Worm (Caenorhabditis elegans) whole organism, L3 larva: Measurements from ENCODE around the gene srh-171.

ENCODE experiments used
- R02D3.7 ChIP-seq: fragments of 150-350 bp; optimal IDR thresholded peaks from 2 replicates; lab custom pipeline; 2014; ENCODE audit warnings: missing biosample characterization, missing genetic modification characterization
- ZK546.5 ChIP-seq: sonication (generic microtip); optimal IDR thresholded peaks from 2 replicates; lab custom pipeline; 2017; ENCODE audit warnings: missing biosample characterization, missing genetic modification characterization
- aly-2 ChIP-seq: fragments of 150-350 bp; optimal IDR thresholded peaks from 2 replicates; lab custom pipeline; 2014; ENCODE audit warnings: missing biosample characterization, missing genetic modification characterization
- ceh-82 ChIP-seq: fragments of 150-350 bp; optimal IDR thresholded peaks from 2 replicates; lab custom pipeline; 2014; ENCODE audit warnings: missing biosample characterization, missing genetic modification characterization
- ceh-9 ChIP-seq: sonication (generic microtip); optimal IDR thresholded peaks from 2 replicates; lab custom pipeline; 2018; ENCODE audit warnings: missing biosample characterization, missing genetic modification characterization
- egl-27 ChIP-seq: sonication (generic microtip); optimal IDR thresholded peaks from 4 replicates; lab custom pipeline; 2017; ENCODE audit warnings: missing biosample characterization, missing genetic modification reagents, missing genetic modification characterization
- egl-5 ChIP-seq: fragments of 150-350 bp; optimal IDR thresholded peaks from 2 replicates; lab custom pipeline; 2017; ENCODE audit warnings: missing biosample characterization, missing genetic modification reagents, missing genetic modification characterization, inconsistent platforms
- elt-1 ChIP-seq: fragments of 150-350 bp; optimal IDR thresholded peaks from 2 replicates; lab custom pipeline; 2014; ENCODE audit warnings: missing biosample characterization, missing genetic modification characterization
- elt-2 ChIP-seq: sonication (generic microtip); optimal IDR thresholded peaks from 2 replicates; lab custom pipeline; 2016; ENCODE audit warnings: missing genetic modification reagents, mild to moderate bottlenecking, missing genetic modification characterization, missing compliant biosample characterization
- eor-1 ChIP-seq, 2 experiments: fragments of 150-350 bp; optimal IDR thresholded peaks; 2 replicates each; lab custom pipeline; 2014 to 2018; ENCODE audit warnings: missing biosample characterization in 2 of 2, missing genetic modification characterization in 2 of 2
- fkh-2 ChIP-seq: fragments of 150-350 bp; optimal IDR thresholded peaks from 2 replicates; lab custom pipeline; 2014; ENCODE audit warnings: missing biosample characterization, missing genetic modification reagents, missing genetic modification characterization
- fos-1 ChIP-seq: fragments of 150-350 bp; optimal IDR thresholded peaks from 2 replicates; lab custom pipeline; 2014; ENCODE audit warnings: missing biosample characterization, missing genetic modification characterization
- jun-1 ChIP-seq: fragments of 150-350 bp; optimal IDR thresholded peaks from 2 replicates; lab custom pipeline; 2014; ENCODE audit warnings: missing biosample characterization, missing genetic modification reagents, missing genetic modification characterization
- lin-39 ChIP-seq: fragments of 150-350 bp; optimal IDR thresholded peaks from 2 replicates; lab custom pipeline; 2018; ENCODE audit warnings: missing biosample characterization, missing genetic modification reagents, missing genetic modification characterization
- lsy-12 ChIP-seq: sonication (generic microtip); optimal IDR thresholded peaks from 2 replicates; lab custom pipeline; 2016; ENCODE audit warnings: mild to moderate bottlenecking, missing genetic modification characterization, missing compliant biosample characterization
- mdl-1 ChIP-seq: fragments of 150-350 bp; optimal IDR thresholded peaks from 2 replicates; lab custom pipeline; 2014; ENCODE audit warnings: missing biosample characterization, missing genetic modification characterization
- nfya-1 ChIP-seq: sonication (generic microtip); optimal IDR thresholded peaks from 2 replicates; lab custom pipeline; 2017; ENCODE audit warnings: missing genetic modification characterization, mild to moderate bottlenecking, missing compliant biosample characterization, antibody characterized with exemption, moderate library complexity; ENCODE audit not compliant: insufficient read depth
- nhr-11 ChIP-seq: fragments of 150-350 bp; optimal IDR thresholded peaks from 2 replicates; lab custom pipeline; 2014; ENCODE audit warnings: missing biosample characterization, missing genetic modification characterization
- nhr-12 ChIP-seq: fragments of 150-350 bp; optimal IDR thresholded peaks from 2 replicates; lab custom pipeline; 2014; ENCODE audit warnings: missing biosample characterization, missing genetic modification characterization
- nhr-237 ChIP-seq: fragments of 150-350 bp; optimal IDR thresholded peaks from 2 replicates; lab custom pipeline; 2014; ENCODE audit warnings: missing biosample characterization, missing genetic modification characterization
- nhr-25 ChIP-seq: sonication (generic microtip); optimal IDR thresholded peaks from 2 replicates; lab custom pipeline; 2017; ENCODE audit warnings: missing biosample characterization, missing genetic modification characterization
- nhr-28 ChIP-seq: fragments of 150-350 bp; optimal IDR thresholded peaks from 2 replicates; lab custom pipeline; 2014; ENCODE audit warnings: missing biosample characterization, missing genetic modification characterization
- nhr-67 ChIP-seq: fragments of 150-350 bp; optimal IDR thresholded peaks from 2 replicates; lab custom pipeline; 2014; ENCODE audit warnings: missing biosample characterization, missing genetic modification characterization
- nhr-76 ChIP-seq: fragments of 150-350 bp; sonication (generic microtip); optimal IDR thresholded peaks from 5 replicates; lab custom pipeline; 2014; ENCODE audit warnings: missing biosample characterization, missing genetic modification characterization
- nhr-77 ChIP-seq: fragments of 150-350 bp; optimal IDR thresholded peaks from 2 replicates; lab custom pipeline; 2014; ENCODE audit warnings: missing biosample characterization, missing genetic modification characterization
- pha-4 ChIP-seq: fragments of 150-350 bp; optimal IDR thresholded peaks from 2 replicates; lab custom pipeline; 2014; ENCODE audit warnings: missing biosample characterization, missing genetic modification reagents, missing genetic modification characterization
- pqm-1 ChIP-seq: fragments of 150-350 bp; optimal IDR thresholded peaks from 2 replicates; lab custom pipeline; 2017; ENCODE audit warnings: missing biosample characterization, missing genetic modification characterization, inconsistent platforms
- sea-2 ChIP-seq: fragments of 150-350 bp; sonication (generic microtip); optimal IDR thresholded peaks from 4 replicates; lab custom pipeline; 2014; ENCODE audit warnings: missing biosample characterization, missing genetic modification reagents, missing genetic modification characterization
- skn-1 ChIP-seq: fragments of 150-350 bp; optimal IDR thresholded peaks from 2 replicates; lab custom pipeline; 2014; ENCODE audit warnings: missing biosample characterization, missing genetic modification characterization
- tbx-2 ChIP-seq: sonication (generic microtip); optimal IDR thresholded peaks from 2 replicates; lab custom pipeline; 2016; ENCODE audit warnings: mild to moderate bottlenecking, missing genetic modification characterization, missing compliant biosample characterization
- unc-39 ChIP-seq: sonication (generic microtip); optimal IDR thresholded peaks from 4 replicates; lab custom pipeline; 2017; ENCODE audit warnings: missing biosample characterization, missing genetic modification characterization
- unc-62 ChIP-seq: fragments of 150-350 bp; sonication (generic microtip); optimal IDR thresholded peaks from 4 replicates; lab custom pipeline; 2014; ENCODE audit warnings: missing biosample characterization, missing genetic modification reagents, missing genetic modification characterization
- zag-1 ChIP-seq: fragments of 150-350 bp; optimal IDR thresholded peaks from 2 replicates; lab custom pipeline; 2014; ENCODE audit warnings: missing biosample characterization, missing genetic modification characterization
- ztf-11 ChIP-seq: fragments of 150-350 bp; optimal IDR thresholded peaks from 2 replicates; lab custom pipeline; 2014; ENCODE audit warnings: missing biosample characterization, missing genetic modification characterization
- ztf-4 ChIP-seq: fragments of 150-350 bp; optimal IDR thresholded peaks from 2 replicates; lab custom pipeline; 2014; ENCODE audit warnings: missing biosample characterization, missing genetic modification characterization

The srh-171 gene

DNA sequence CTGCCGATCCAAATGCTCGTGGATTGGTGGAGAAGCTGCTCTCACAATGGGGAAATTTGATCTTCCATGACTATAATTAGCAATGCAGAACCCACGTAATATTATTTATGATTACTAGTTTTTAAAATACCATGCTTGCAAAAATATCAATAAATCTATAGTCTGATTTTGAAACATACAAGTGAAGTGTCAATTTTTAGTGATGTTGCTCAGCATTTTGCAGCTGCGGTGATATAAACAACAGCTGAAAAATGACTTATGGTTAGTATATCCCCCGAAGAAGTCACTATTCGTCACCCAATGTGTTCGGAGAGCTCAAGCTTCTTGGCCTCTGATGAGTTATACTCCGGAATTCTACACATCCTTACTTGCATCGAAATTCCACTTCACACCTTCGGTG is 6.8 kb upstream of the srh-171 start, which contains the start of gene srh-172:
Gene srh-172 (plus strand): TSS at position 301 of the 400 bp plus-strand sequence.
- TF ChIP-seq ztf-11 (tag; lab: Kevin White, UChicago) (no peak), tbx-2 (tag; lab: Kevin White, UChicago) (no peak), nhr-11 (tag; lab: Kevin White, UChicago) (no peak), aly-2 (no peak), nhr-77 (no peak), lin-39 (tag; lab: Kevin White, UChicago) (no peak), elt-1 (tag; lab: Kevin White, UChicago) (no peak), ZK546.5 (tag; lab: Kevin White, UChicago) (no peak), sea-2 (GFP tag; lab: Kevin White, UChicago) (no peak), skn-1 (no peak), zag-1 (tag; lab: Kevin White, UChicago) (no peak), jun-1 (tag; lab: Kevin White, UChicago) (no peak), nhr-25 (tag; lab: Kevin White, UChicago) (no peak), ceh-82 (tag; lab: Kevin White, UChicago) (no peak), elt-2 (no peak)

DNA sequence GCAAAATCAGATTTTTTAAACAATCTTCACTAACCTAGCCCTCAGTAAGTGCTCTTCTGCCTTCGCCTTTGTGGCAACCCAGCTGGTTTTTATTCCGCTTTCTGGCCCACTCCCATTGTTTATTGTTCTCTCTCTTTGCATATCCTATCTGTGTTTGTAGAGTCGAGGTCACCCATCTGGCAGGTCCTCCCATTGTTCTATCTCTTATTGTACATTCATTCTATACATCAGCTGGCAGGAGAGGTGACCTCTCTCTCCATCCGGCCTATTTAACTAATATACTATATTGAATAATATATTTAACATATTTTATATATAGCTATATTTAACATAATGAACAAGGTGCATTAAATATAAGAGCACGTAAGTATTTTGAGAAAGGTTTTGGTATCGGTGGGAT is 3.5 kb upstream of the srh-171 start:
- TF ChIP-seq nhr-25 (tag; lab: Kevin White, UChicago) (no peak), elt-2 (no peak), pha-4 (tag; lab: Kevin White, UChicago) (no peak), R02D3.7 (tag; lab: Kevin White, UChicago) (no peak), nfya-1 (tag; lab: Kevin White, UChicago) (no peak), ztf-11 (tag; lab: Kevin White, UChicago) (no peak), nhr-28 (no peak), aly-2 (no peak), mdl-1 (tag; lab: Kevin White, UChicago) (no peak), lsy-12 (tag; lab: Kevin White, UChicago) (no peak), ceh-9 (tag; lab: Kevin White, UChicago) (no peak), fos-1 (tag; lab: Kevin White, UChicago) (no peak)

DNA sequence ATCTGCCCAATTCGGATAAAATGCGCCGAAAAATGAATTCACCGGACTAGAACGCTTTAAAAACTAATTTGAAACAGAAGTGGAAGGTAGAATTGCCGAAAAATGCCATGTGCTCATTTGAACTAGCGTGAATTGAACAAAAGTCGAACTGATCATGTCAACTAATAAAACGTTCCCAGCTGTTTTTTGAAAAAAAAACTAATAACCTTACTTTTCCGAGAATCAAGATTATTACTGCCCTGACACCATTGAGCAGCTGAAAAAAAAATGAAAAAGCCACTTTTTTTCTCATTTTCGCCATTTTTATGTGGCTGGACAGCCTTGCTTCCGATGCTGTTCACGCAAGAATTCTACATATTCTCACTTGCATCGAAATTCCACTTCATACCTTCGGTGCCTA is 7.5 kb downstream of the srh-171 start, which contains the start of gene srh-173:
Gene srh-173 (plus strand): TSS at position 301 of the 400 bp plus-strand sequence.
- TF ChIP-seq egl-5 (tag; lab: Kevin White, UChicago) (no peak), unc-62 (GFP tag; lab: Kevin White, UChicago) (no peak), nhr-67 (tag; lab: Kevin White, UChicago) (no peak)

DNA sequence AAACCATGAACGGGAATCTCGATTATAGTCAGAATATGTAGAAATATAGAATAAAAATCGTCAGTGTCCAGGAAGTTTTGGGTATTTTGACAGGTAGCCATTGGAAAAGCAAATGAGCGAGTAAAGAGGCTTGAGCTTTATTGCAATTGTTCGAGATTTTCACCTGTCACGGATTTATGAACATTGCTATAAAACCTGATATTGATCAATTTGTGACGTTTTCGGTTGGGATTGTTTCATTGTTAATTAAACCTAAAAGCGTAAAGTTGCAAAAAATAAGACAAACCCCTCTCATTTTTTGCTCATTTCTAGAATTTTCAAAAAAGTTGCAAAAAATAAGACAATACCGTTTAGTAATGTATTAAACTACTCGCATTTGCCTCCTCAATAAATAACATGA is 12.7 kb downstream of the srh-171 start, which contains the start of gene srh-183:
Gene srh-183 (minus strand): TSS at position 101 of the 400 bp plus-strand sequence.
- TF ChIP-seq nhr-11 (tag; lab: Kevin White, UChicago) = no peak
- no peak for TF ChIP-seq pqm-1 (tag; lab: Kevin White, UChicago)
- no peak for TF ChIP-seq nhr-76
- TF ChIP-seq eor-1 (tag; optimal IDR thresholded peaks at IDR 0.05; lab: Kevin White, UChicago) = no peak
- TF ChIP-seq pha-4 (tag; lab: Kevin White, UChicago) = no peak
- no peak for TF ChIP-seq nhr-237 (tag; lab: Kevin White, UChicago)
- TF ChIP-seq unc-39 = no peak
- TF ChIP-seq, all 47 proteins: peak for 0

ce11 chrV:19981832-19982462 is 16.4 kb downstream of the srh-171 start, which contains the start of gene Y60A3A.24:
Gene Y60A3A.24 (minus strand): TSS chrV:19981882.
- peak; percentile 88 for TF ChIP-seq elt-2
- TF ChIP-seq nhr-12 = no peak
- TF ChIP-seq pqm-1 (tag; lab: Kevin White, UChicago) = peak; percentile 43

DNA sequence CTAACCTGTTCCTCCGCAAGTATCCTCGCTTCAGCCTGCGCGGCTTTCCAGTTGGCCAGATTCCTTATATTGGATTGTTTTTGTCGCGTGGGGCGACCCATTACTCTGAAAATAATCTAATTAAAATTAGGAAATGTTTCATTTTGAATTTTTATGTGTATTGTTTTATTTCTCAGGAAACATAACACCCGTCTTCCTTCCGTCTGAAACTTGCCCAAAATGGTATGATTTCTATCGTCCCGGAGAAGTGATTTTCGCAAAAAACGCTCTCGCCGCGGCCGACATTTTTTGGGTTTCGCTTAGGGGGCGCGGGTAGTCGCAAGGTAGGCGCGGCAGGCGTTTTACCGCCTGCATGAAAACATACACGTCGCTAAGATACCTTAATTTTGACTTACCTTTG is 20.7 kb downstream of the srh-171 start, which contains the start of gene clec-260:
Gene clec-260 (minus strand): TSS at position 101 of the 400 bp plus-strand sequence.
- no peak for TF ChIP-seq lsy-12 (tag; lab: Kevin White, UChicago)
- no peak for TF ChIP-seq ceh-82 (tag; lab: Kevin White, UChicago)
- no peak for TF ChIP-seq nhr-28
- no peak for TF ChIP-seq pqm-1 (tag; lab: Kevin White, UChicago)
- no peak for TF ChIP-seq fkh-2
- TF ChIP-seq nhr-237 (tag; lab: Kevin White, UChicago) = no peak
- TF ChIP-seq egl-27 (tag; lab: Kevin White, UChicago) = no peak
- no peak for TF ChIP-seq eor-1 (tag; optimal IDR thresholded peaks at IDR 0.05; lab: Kevin White, UChicago)
- no peak for TF ChIP-seq sea-2 (GFP tag; lab: Kevin White, UChicago)
- TF ChIP-seq egl-5 (tag; lab: Kevin White, UChicago) = no peak
- no peak for TF ChIP-seq unc-62 (GFP tag; lab: Kevin White, UChicago)
- TF ChIP-seq ztf-4 (tag; lab: Kevin White, UChicago) = no peak
- no peak for TF ChIP-seq fos-1 (tag; lab: Kevin White, UChicago)
- TF ChIP-seq elt-2 = no peak
